Worm (Caenorhabditis elegans) whole organism, L2 larva: ENCODE measurements around the gene hrg-4.

Experiments used
- C34F6.9 ChIP-seq: fragments of 150-350 bp; optimal IDR thresholded peaks from 2 replicates; lab custom pipeline; 2014; ENCODE audit warnings: missing biosample characterization, missing genetic modification characterization
- F13H6.1 ChIP-seq: sonication (generic microtip); optimal IDR thresholded peaks from 2 replicates; lab custom pipeline; 2016; ENCODE audit warnings: missing genetic modification characterization, missing compliant biosample characterization
- Y55F3AM.14 ChIP-seq: fragments of 200-800 bp; sonication (Bioruptor generic); optimal IDR thresholded peaks from 2 replicates; lab custom pipeline; 2018; ENCODE audit warnings: mild to moderate bottlenecking, missing genetic modification characterization, missing compliant biosample characterization
- ZK546.5 ChIP-seq: sonication (generic microtip); optimal IDR thresholded peaks from 2 replicates; lab custom pipeline; 2017; ENCODE audit warnings: missing biosample characterization, missing genetic modification characterization
- alr-1 ChIP-seq: fragments of 150-350 bp; optimal IDR thresholded peaks from 2 replicates; lab custom pipeline; 2014; ENCODE audit warnings: missing biosample characterization, missing genetic modification characterization
- ama-1 ChIP-seq: fragments of 150-350 bp; optimal IDR thresholded peaks from 2 replicates; lab custom pipeline; 2018; ENCODE audit warnings: inconsistent platforms
- blmp-1 ChIP-seq: sonication (generic microtip); optimal IDR thresholded peaks from 2 replicates; lab custom pipeline; 2017; ENCODE audit warnings: missing genetic modification characterization, mild to moderate bottlenecking, missing compliant biosample characterization, antibody characterized with exemption, moderate library complexity; ENCODE audit not compliant: insufficient read depth
- ceh-16 ChIP-seq: fragments of 150-350 bp; optimal IDR thresholded peaks from 2 replicates; lab custom pipeline; 2014; ENCODE audit warnings: missing biosample characterization, missing genetic modification characterization
- ceh-82 ChIP-seq: fragments of 150-350 bp; optimal IDR thresholded peaks from 2 replicates; lab custom pipeline; 2014; ENCODE audit warnings: missing biosample characterization, missing genetic modification characterization
- crh-2 ChIP-seq: sonication (generic microtip); optimal IDR thresholded peaks from 2 replicates; lab custom pipeline; 2017; ENCODE audit warnings: missing biosample characterization, missing genetic modification characterization
- dmd-4 ChIP-seq: sonication (generic microtip); optimal IDR thresholded peaks from 2 replicates; lab custom pipeline; 2017; ENCODE audit warnings: missing biosample characterization, missing genetic modification characterization
- elt-1 ChIP-seq: fragments of 150-350 bp; optimal IDR thresholded peaks from 2 replicates; lab custom pipeline; 2014; ENCODE audit warnings: missing biosample characterization, missing genetic modification characterization
- fos-1 ChIP-seq: fragments of 150-350 bp; optimal IDR thresholded peaks from 2 replicates; lab custom pipeline; 2014; ENCODE audit warnings: missing biosample characterization, missing genetic modification characterization
- gmeb-1 ChIP-seq: fragments of 150-350 bp; optimal IDR thresholded peaks from 2 replicates; lab custom pipeline; 2014; ENCODE audit warnings: missing biosample characterization, missing genetic modification characterization
- lin-11 ChIP-seq: fragments of 150-350 bp; sonication (generic microtip); optimal IDR thresholded peaks from 2 replicates; lab custom pipeline; 2014; ENCODE audit warnings: missing biosample characterization, missing genetic modification characterization, inconsistent platforms, mixed read lengths
- lin-13 ChIP-seq: fragments of 150-350 bp; optimal IDR thresholded peaks from 2 replicates; lab custom pipeline; 2014; ENCODE audit warnings: missing biosample characterization, missing genetic modification reagents, missing genetic modification characterization
- lin-39 ChIP-seq: fragments of 150-350 bp; optimal IDR thresholded peaks from 2 replicates; lab custom pipeline; 2014; ENCODE audit warnings: missing biosample characterization, missing genetic modification reagents, missing genetic modification characterization
- lsy-2 ChIP-seq, 2 experiments: fragments of 150-350 bp in 1 of 2; sonication (generic microtip) in 1 of 2; optimal IDR thresholded peaks; 2 replicates each; lab custom pipeline; 2014 to 2017; ENCODE audit warnings: missing biosample characterization in 2 of 2, missing genetic modification characterization in 2 of 2
- mab-5 ChIP-seq: fragments of 150-350 bp; optimal IDR thresholded peaks from 2 replicates; lab custom pipeline; 2014; ENCODE audit warnings: missing biosample characterization, missing genetic modification characterization
- mdl-1 ChIP-seq, 2 experiments: fragments of 150-350 bp in 1 of 2; sonication (generic microtip) in 1 of 2; optimal IDR thresholded peaks; 2 replicates each; lab custom pipeline; 2017; ENCODE audit warnings: missing biosample characterization in 2 of 2, missing genetic modification characterization in 2 of 2
- nhr-11 ChIP-seq: fragments of 150-350 bp; optimal IDR thresholded peaks from 2 replicates; lab custom pipeline; 2014; ENCODE audit warnings: missing biosample characterization, missing genetic modification characterization
- nhr-12 ChIP-seq: fragments of 150-350 bp; optimal IDR thresholded peaks from 2 replicates; lab custom pipeline; 2014; ENCODE audit warnings: missing biosample characterization, missing genetic modification characterization
- nhr-129 ChIP-seq: fragments of 150-350 bp; optimal IDR thresholded peaks from 2 replicates; lab custom pipeline; 2014; ENCODE audit warnings: missing biosample characterization, missing genetic modification characterization
- nhr-21 ChIP-seq: fragments of 150-350 bp; optimal IDR thresholded peaks from 2 replicates; lab custom pipeline; 2014; ENCODE audit warnings: missing biosample characterization, missing genetic modification characterization
- nhr-23 ChIP-seq: fragments of 150-350 bp; optimal IDR thresholded peaks from 2 replicates; lab custom pipeline; 2014; ENCODE audit warnings: missing biosample characterization, missing genetic modification reagents, missing genetic modification characterization
- nhr-237 ChIP-seq: fragments of 150-350 bp; optimal IDR thresholded peaks from 2 replicates; lab custom pipeline; 2014; ENCODE audit warnings: missing biosample characterization, missing genetic modification characterization
- nhr-25 ChIP-seq: fragments of 150-350 bp; sonication (generic microtip); optimal IDR thresholded peaks from 3 replicates; lab custom pipeline; 2014; ENCODE audit warnings: missing biosample characterization, missing genetic modification characterization
- nhr-6 ChIP-seq: fragments of 150-350 bp; optimal IDR thresholded peaks from 2 replicates; lab custom pipeline; 2014; ENCODE audit warnings: missing biosample characterization, missing genetic modification characterization
- nhr-77 ChIP-seq: fragments of 150-350 bp; optimal IDR thresholded peaks from 2 replicates; lab custom pipeline; 2014; ENCODE audit warnings: missing biosample characterization, missing genetic modification characterization
- peb-1 ChIP-seq: fragments of 150-350 bp; optimal IDR thresholded peaks from 2 replicates; lab custom pipeline; 2014; ENCODE audit warnings: missing biosample characterization, missing genetic modification characterization
- sem-4 ChIP-seq: fragments of 150-350 bp; optimal IDR thresholded peaks from 2 replicates; lab custom pipeline; 2014; ENCODE audit warnings: missing biosample characterization, missing genetic modification reagents, missing genetic modification characterization
- skn-1 ChIP-seq: sonication (generic microtip); optimal IDR thresholded peaks from 2 replicates; lab custom pipeline; 2017; ENCODE audit warnings: missing biosample characterization, missing genetic modification characterization
- sma-3 ChIP-seq: sonication (generic microtip); optimal IDR thresholded peaks from 2 replicates; lab custom pipeline; 2016; ENCODE audit warnings: missing genetic modification reagents, missing genetic modification characterization, missing compliant biosample characterization
- sma-9 ChIP-seq, 2 experiments: fragments of 150-350 bp in 1 of 2; sonication (generic microtip) in 1 of 2; optimal IDR thresholded peaks; 2 replicates each; lab custom pipeline; 2014 to 2016; ENCODE audit warnings: missing genetic modification characterization in 2 of 2, mild to moderate bottlenecking in 1 of 2, missing biosample characterization in 1 of 2, missing compliant biosample characterization in 1 of 2, missing genetic modification reagents in 1 of 2, moderate library complexity in 1 of 2
- unc-39 ChIP-seq: fragments of 150-350 bp; optimal IDR thresholded peaks from 2 replicates; lab custom pipeline; 2014; ENCODE audit warnings: missing biosample characterization, missing genetic modification characterization
- unc-55 ChIP-seq: fragments of 150-350 bp; sonication (generic microtip); optimal IDR thresholded peaks from 3 replicates; lab custom pipeline; 2014; ENCODE audit warnings: missing biosample characterization, missing genetic modification reagents, missing genetic modification characterization
- zag-1 ChIP-seq: fragments of 150-350 bp; optimal IDR thresholded peaks from 2 replicates; lab custom pipeline; 2014; ENCODE audit warnings: missing biosample characterization, missing genetic modification characterization
- ztf-1 ChIP-seq: fragments of 200-800 bp; sonication (Bioruptor generic); conservative IDR thresholded peaks from 2 replicates; pipeline ENCODE4 v1.3.6; 2022; ENCODE audit warnings: missing genetic modification characterization, missing compliant biosample characterization
- ztf-11 ChIP-seq: sonication (generic microtip); optimal IDR thresholded peaks from 2 replicates; lab custom pipeline; 2017; ENCODE audit warnings: missing biosample characterization, missing genetic modification characterization
- ztf-4 ChIP-seq: fragments of 150-350 bp; optimal IDR thresholded peaks from 2 replicates; lab custom pipeline; 2014; ENCODE audit warnings: missing biosample characterization, missing genetic modification characterization

The hrg-4 gene

DNA sequence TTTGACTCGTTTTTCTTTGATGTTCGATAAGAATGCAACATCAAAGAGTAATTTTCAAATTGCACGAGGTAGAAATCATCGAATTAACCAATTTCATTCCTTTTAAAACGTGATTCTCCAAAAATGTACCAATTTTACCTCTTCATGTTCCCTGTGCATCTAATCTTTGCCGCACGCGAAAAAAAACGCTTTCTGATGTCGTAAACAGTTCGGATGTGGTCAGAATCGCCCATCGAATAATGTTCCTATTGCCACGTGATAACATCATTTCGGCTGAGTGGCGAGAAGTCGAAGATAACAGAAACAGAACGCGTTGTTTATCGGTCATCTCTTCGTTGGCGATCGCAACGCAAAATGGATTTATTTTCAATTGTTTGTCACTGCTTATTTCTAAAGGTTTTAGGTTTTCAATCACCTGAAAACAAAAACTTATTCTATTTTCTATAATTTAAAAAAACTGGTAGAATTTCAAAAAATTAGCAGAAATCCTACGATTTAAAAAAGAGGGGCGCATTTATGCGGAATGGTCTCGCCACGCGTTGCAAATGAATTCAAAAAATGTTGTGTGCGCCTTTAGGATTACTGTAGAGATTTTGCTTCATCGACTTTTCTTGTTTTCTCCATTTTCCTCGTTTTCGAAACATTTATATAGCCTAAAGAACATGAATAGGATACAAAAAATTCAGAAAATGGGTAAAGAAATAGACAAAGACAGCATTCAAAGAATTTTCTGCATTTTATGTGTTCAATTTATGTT lies 9.1 kb downstream of the hrg-4 start, which contains the start of gene mogs-1:
TSS of gene mogs-1 (minus strand) at position 417 of the 757 bp plus-strand sequence.
- TF ChIP-seq zag-1 (tag; lab: Kevin White, UChicago) (no peak), nhr-21 (peak; percentile 71), nhr-129 (tag; lab: Kevin White, UChicago) (peak; percentile 23), lin-13 (GFP tag; lab: Kevin White, UChicago) (no peak), alr-1 (tag; lab: Kevin White, UChicago) (no peak), nhr-12 (tag; lab: Kevin White, UChicago) (no peak), sma-9 (GFP tag; optimal IDR thresholded peaks at IDR 0.05; lab: Kevin White, UChicago) (peak; percentile 35), sma-9 (tag; optimal IDR thresholded peaks at IDR 0.05; lab: Kevin White, UChicago) (no peak), ceh-16 (tag; lab: Kevin White, UChicago) (no peak), Y55F3AM.14 (GFP tag; lab: Kevin White, UChicago) (no peak), dmd-4 (tag; lab: Kevin White, UChicago) (no peak), ztf-11 (tag; lab: Kevin White, UChicago) (no peak), nhr-237 (tag; lab: Kevin White, UChicago) (no peak), unc-39 (tag; lab: Kevin White, UChicago) (no peak), C34F6.9 (tag; lab: Kevin White, UChicago) (no peak), elt-1 (tag; lab: Kevin White, UChicago) (no peak), ama-1 (lab: Kevin White, UChicago) (no peak), ceh-82 (no peak), nhr-23 (tag; lab: Kevin White, UChicago) (no peak), gmeb-1 (tag; lab: Kevin White, UChicago) (peak; percentile 5), sem-4 (tag; lab: Kevin White, UChicago) (peak; percentile 41), peb-1 (tag; lab: Kevin White, UChicago) (no peak), sma-3 (peak; percentile 67), skn-1 (tag; lab: Kevin White, UChicago) (no peak), mdl-1 (tag; optimal IDR thresholded peaks at IDR 0.05; lab: Kevin White, UChicago) (peak in 1 of 2 experiments; percentile 50), unc-55 (GFP tag; lab: Kevin White, UChicago) (no peak), F13H6.1 (no peak), ztf-4 (no peak), crh-2 (peak; percentile 57), nhr-6 (tag; lab: Kevin White, UChicago) (no peak), lin-39 (tag; lab: Kevin White, UChicago) (no peak), mab-5 (tag; lab: Kevin White, UChicago) (no peak), ztf-1 (no peak), lin-11 (tag; lab: Kevin White, UChicago) (no peak), nhr-77 (no peak), blmp-1 (tag; lab: Kevin White, UChicago) (no peak), nhr-11 (tag; lab: Kevin White, UChicago) (no peak), lsy-2 (tag; optimal IDR thresholded peaks at IDR 0.05; lab: Kevin White, UChicago) (peak in 1 of 2 experiments; percentile 22), nhr-25 (tag; lab: Kevin White, UChicago) (peak; percentile 44), ZK546.5 (no peak), fos-1 (tag; lab: Kevin White, UChicago) (peak; percentile 47)

DNA sequence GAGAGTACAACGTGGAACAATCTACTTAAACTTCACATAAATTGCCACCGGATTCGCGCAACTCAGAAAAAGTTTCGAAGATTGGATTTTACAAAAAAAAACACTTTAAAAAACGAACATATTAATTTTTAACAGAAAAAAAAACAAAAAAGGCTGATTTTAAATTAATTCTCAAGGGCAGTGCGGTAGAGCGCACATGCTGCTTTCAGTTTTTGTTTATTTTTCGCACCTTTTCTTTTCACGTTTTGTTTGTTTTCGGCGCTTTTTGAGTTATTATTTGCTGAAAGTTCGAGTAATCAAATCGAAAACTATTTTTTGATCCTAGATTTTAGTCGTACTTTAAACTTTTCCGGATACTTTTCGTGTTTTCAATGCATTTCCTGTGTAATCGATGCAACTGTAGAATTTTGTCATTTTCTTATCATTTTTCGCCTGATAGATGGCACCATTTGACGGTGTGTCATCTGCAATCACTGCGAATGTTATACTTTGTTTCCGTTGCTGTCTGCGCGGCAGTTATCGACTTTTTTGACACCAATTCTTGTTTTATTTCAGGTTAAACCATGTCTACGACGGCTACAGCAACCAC lies 10.7 kb downstream of the hrg-4 start, which contains the start of gene F13H10.8:
TSS of gene F13H10.8 (plus strand) at position 556 of the 589 bp plus-strand sequence.
- TF ChIP-seq F13H6.1 (peak; percentile 33), gmeb-1 (tag; lab: Kevin White, UChicago) (no peak), elt-1 (tag; lab: Kevin White, UChicago) (no peak), nhr-129 (tag; lab: Kevin White, UChicago) (peak; percentile 17), C34F6.9 (tag; lab: Kevin White, UChicago) (peak; percentile 80), crh-2 (peak; percentile 48), fos-1 (tag; lab: Kevin White, UChicago) (peak; percentile 93), lin-13 (GFP tag; lab: Kevin White, UChicago) (peak; percentile 27), ztf-11 (tag; lab: Kevin White, UChicago) (no peak), sma-3 (peak; percentile 6), nhr-25 (tag; lab: Kevin White, UChicago) (peak; percentile 0), sma-9 (GFP tag; optimal IDR thresholded peaks at IDR 0.05; lab: Kevin White, UChicago) (no peak), sma-9 (tag; optimal IDR thresholded peaks at IDR 0.05; lab: Kevin White, UChicago) (no peak), Y55F3AM.14 (GFP tag; lab: Kevin White, UChicago) (no peak), lsy-2 (tag; optimal IDR thresholded peaks at IDR 0.05; lab: Kevin White, UChicago) (peak in 1 of 2 experiments; percentile 42)
